Worm (Caenorhabditis elegans) whole organism, L2 larva: ENCODE results near the gene mxl-2.

Experiments
- F13H6.1 ChIP-seq: sonication (generic microtip); optimal IDR thresholded peaks from 2 replicates; lab custom pipeline; 2016; ENCODE audit warnings: missing genetic modification characterization, missing compliant biosample characterization
- Y55F3AM.14 ChIP-seq: fragments of 200-800 bp; sonication (Bioruptor generic); optimal IDR thresholded peaks from 2 replicates; lab custom pipeline; 2018; ENCODE audit warnings: mild to moderate bottlenecking, missing genetic modification characterization, missing compliant biosample characterization
- ZK546.5 ChIP-seq: sonication (generic microtip); optimal IDR thresholded peaks from 2 replicates; lab custom pipeline; 2017; ENCODE audit warnings: missing biosample characterization, missing genetic modification characterization
- alr-1 ChIP-seq: fragments of 150-350 bp; optimal IDR thresholded peaks from 2 replicates; lab custom pipeline; 2014; ENCODE audit warnings: missing biosample characterization, missing genetic modification characterization
- aly-2 ChIP-seq: fragments of 150-350 bp; optimal IDR thresholded peaks from 2 replicates; lab custom pipeline; 2014; ENCODE audit warnings: missing biosample characterization, missing genetic modification characterization
- ama-1 ChIP-seq: fragments of 150-350 bp; optimal IDR thresholded peaks from 2 replicates; lab custom pipeline; 2018; ENCODE audit warnings: inconsistent platforms
- blmp-1 ChIP-seq: sonication (generic microtip); optimal IDR thresholded peaks from 2 replicates; lab custom pipeline; 2017; ENCODE audit warnings: missing genetic modification characterization, mild to moderate bottlenecking, missing compliant biosample characterization, antibody characterized with exemption, moderate library complexity; ENCODE audit not compliant: insufficient read depth
- ceh-16 ChIP-seq: fragments of 150-350 bp; optimal IDR thresholded peaks from 2 replicates; lab custom pipeline; 2014; ENCODE audit warnings: missing biosample characterization, missing genetic modification characterization
- ceh-82 ChIP-seq: fragments of 150-350 bp; optimal IDR thresholded peaks from 2 replicates; lab custom pipeline; 2014; ENCODE audit warnings: missing biosample characterization, missing genetic modification characterization
- egl-27 ChIP-seq: sonication (generic microtip); optimal IDR thresholded peaks from 3 replicates; lab custom pipeline; 2017; ENCODE audit warnings: missing biosample characterization, missing genetic modification reagents, missing genetic modification characterization
- elt-1 ChIP-seq: fragments of 150-350 bp; optimal IDR thresholded peaks from 2 replicates; lab custom pipeline; 2014; ENCODE audit warnings: missing biosample characterization, missing genetic modification characterization
- elt-3 ChIP-seq: sonication (generic microtip); optimal IDR thresholded peaks from 2 replicates; lab custom pipeline; 2017; ENCODE audit warnings: missing biosample characterization, missing genetic modification characterization
- gmeb-1 ChIP-seq: fragments of 150-350 bp; optimal IDR thresholded peaks from 2 replicates; lab custom pipeline; 2014; ENCODE audit warnings: missing biosample characterization, missing genetic modification characterization
- lin-11 ChIP-seq: fragments of 150-350 bp; sonication (generic microtip); optimal IDR thresholded peaks from 2 replicates; lab custom pipeline; 2014; ENCODE audit warnings: missing biosample characterization, missing genetic modification characterization, inconsistent platforms, mixed read lengths
- lin-13 ChIP-seq: fragments of 150-350 bp; optimal IDR thresholded peaks from 2 replicates; lab custom pipeline; 2014; ENCODE audit warnings: missing biosample characterization, missing genetic modification reagents, missing genetic modification characterization
- lin-39 ChIP-seq: fragments of 150-350 bp; optimal IDR thresholded peaks from 2 replicates; lab custom pipeline; 2014; ENCODE audit warnings: missing biosample characterization, missing genetic modification reagents, missing genetic modification characterization
- lsy-2 ChIP-seq, 2 experiments: fragments of 150-350 bp in 1 of 2; sonication (generic microtip) in 1 of 2; optimal IDR thresholded peaks; 2 replicates each; lab custom pipeline; 2014 to 2017; ENCODE audit warnings: missing biosample characterization in 2 of 2, missing genetic modification characterization in 2 of 2
- mab-5 ChIP-seq: fragments of 150-350 bp; optimal IDR thresholded peaks from 2 replicates; lab custom pipeline; 2014; ENCODE audit warnings: missing biosample characterization, missing genetic modification characterization
- mbf-1 ChIP-seq: sonication (generic microtip); optimal IDR thresholded peaks from 2 replicates; lab custom pipeline; 2017; ENCODE audit warnings: missing biosample characterization, missing genetic modification characterization
- mdl-1 ChIP-seq, 2 experiments: fragments of 150-350 bp in 1 of 2; sonication (generic microtip) in 1 of 2; optimal IDR thresholded peaks; 2 replicates each; lab custom pipeline; 2017; ENCODE audit warnings: missing biosample characterization in 2 of 2, missing genetic modification characterization in 2 of 2
- nhr-10 ChIP-seq: sonication (generic microtip); optimal IDR thresholded peaks from 2 replicates; lab custom pipeline; 2017; ENCODE audit warnings: missing biosample characterization, missing genetic modification characterization
- nhr-11 ChIP-seq: fragments of 150-350 bp; optimal IDR thresholded peaks from 2 replicates; lab custom pipeline; 2014; ENCODE audit warnings: missing biosample characterization, missing genetic modification characterization
- nhr-12 ChIP-seq: fragments of 150-350 bp; optimal IDR thresholded peaks from 2 replicates; lab custom pipeline; 2014; ENCODE audit warnings: missing biosample characterization, missing genetic modification characterization
- nhr-129 ChIP-seq: fragments of 150-350 bp; optimal IDR thresholded peaks from 2 replicates; lab custom pipeline; 2014; ENCODE audit warnings: missing biosample characterization, missing genetic modification characterization
- nhr-237 ChIP-seq: fragments of 150-350 bp; optimal IDR thresholded peaks from 2 replicates; lab custom pipeline; 2014; ENCODE audit warnings: missing biosample characterization, missing genetic modification characterization
- nhr-77 ChIP-seq: fragments of 150-350 bp; optimal IDR thresholded peaks from 2 replicates; lab custom pipeline; 2014; ENCODE audit warnings: missing biosample characterization, missing genetic modification characterization
- sem-4 ChIP-seq: fragments of 150-350 bp; optimal IDR thresholded peaks from 2 replicates; lab custom pipeline; 2014; ENCODE audit warnings: missing biosample characterization, missing genetic modification reagents, missing genetic modification characterization
- skn-1 ChIP-seq: sonication (generic microtip); optimal IDR thresholded peaks from 2 replicates; lab custom pipeline; 2017; ENCODE audit warnings: missing biosample characterization, missing genetic modification characterization
- sma-9 ChIP-seq, 2 experiments: fragments of 150-350 bp in 1 of 2; sonication (generic microtip) in 1 of 2; optimal IDR thresholded peaks; 2 replicates each; lab custom pipeline; 2014 to 2016; ENCODE audit warnings: missing genetic modification characterization in 2 of 2, mild to moderate bottlenecking in 1 of 2, missing biosample characterization in 1 of 2, missing compliant biosample characterization in 1 of 2, missing genetic modification reagents in 1 of 2, moderate library complexity in 1 of 2
- snpc-4 ChIP-seq: fragments of 150-350 bp; optimal IDR thresholded peaks from 2 replicates; lab custom pipeline; 2014; ENCODE audit warnings: missing biosample characterization, missing genetic modification characterization
- unc-39 ChIP-seq: fragments of 150-350 bp; optimal IDR thresholded peaks from 2 replicates; lab custom pipeline; 2014; ENCODE audit warnings: missing biosample characterization, missing genetic modification characterization
- unc-55 ChIP-seq: fragments of 150-350 bp; sonication (generic microtip); optimal IDR thresholded peaks from 3 replicates; lab custom pipeline; 2014; ENCODE audit warnings: missing biosample characterization, missing genetic modification reagents, missing genetic modification characterization
- unc-62 ChIP-seq: fragments of 150-350 bp; optimal IDR thresholded peaks from 2 replicates; lab custom pipeline; 2014; ENCODE audit warnings: missing biosample characterization, missing genetic modification reagents, missing genetic modification characterization
- ztf-1 ChIP-seq: fragments of 200-800 bp; sonication (Bioruptor generic); conservative IDR thresholded peaks from 2 replicates; pipeline ENCODE4 v1.3.6; 2022; ENCODE audit warnings: missing genetic modification characterization, missing compliant biosample characterization
- ztf-11 ChIP-seq: sonication (generic microtip); optimal IDR thresholded peaks from 2 replicates; lab custom pipeline; 2017; ENCODE audit warnings: missing biosample characterization, missing genetic modification characterization
- ztf-4 ChIP-seq: fragments of 150-350 bp; optimal IDR thresholded peaks from 2 replicates; lab custom pipeline; 2014; ENCODE audit warnings: missing biosample characterization, missing genetic modification characterization

Gene mxl-2

ce11 chrIII:207023-207422 is 19.1 kb upstream of the mxl-2 start, which contains the start of gene W10C4.1:
TSS of gene W10C4.1 (minus strand) at chrIII:207123.
- TF ChIP-seq F13H6.1 (tag; lab: Kevin White, UChicago) (no peak), blmp-1 (tag; lab: Kevin White, UChicago) (no peak), unc-62 (GFP tag; lab: Kevin White, UChicago) (no peak), unc-55 (GFP tag; lab: Kevin White, UChicago) (peak; percentile 9)
- TF ChIP-seq, all 48 proteins: peak for 1

ce11 chrIII:203953-204352 is 16.0 kb upstream of the mxl-2 start:
- TF ChIP-seq alr-1 (tag; lab: Kevin White, UChicago) (no peak), ceh-82 (tag; lab: Kevin White, UChicago) (no peak), ceh-16 (no peak), nhr-12 (tag; lab: Kevin White, UChicago) (no peak), ztf-4 (tag; lab: Kevin White, UChicago) (no peak), lin-11 (no peak)

- TF ChIP-seq nhr-10 (tag; lab: Kevin White, UChicago) = no peak
- no peak for TF ChIP-seq nhr-11
- TF ChIP-seq mdl-1 (tag; optimal IDR thresholded peaks at IDR 0.05; lab: Kevin White, UChicago) = no peak
- no peak for TF ChIP-seq lin-11
- TF ChIP-seq blmp-1 (tag; lab: Kevin White, UChicago) = no peak
- TF ChIP-seq alr-1 (tag; lab: Kevin White, UChicago) = no peak
- TF ChIP-seq snpc-4 = no peak
- TF ChIP-seq ama-1 = no peak
- no peak for TF ChIP-seq sem-4 (tag; lab: Kevin White, UChicago)
- TF ChIP-seq mab-5 (tag; lab: Kevin White, UChicago) = no peak
- TF ChIP-seq unc-55 (GFP tag; lab: Kevin White, UChicago) = no peak
- no peak for TF ChIP-seq lin-39 (tag; lab: Kevin White, UChicago)
- no peak for TF ChIP-seq lin-13
- no peak for TF ChIP-seq Y55F3AM.14 (GFP tag; lab: Kevin White, UChicago)
- no peak for TF ChIP-seq elt-1 (tag; lab: Kevin White, UChicago)
- no peak for TF ChIP-seq egl-27
- TF ChIP-seq unc-62 (GFP tag; lab: Kevin White, UChicago) = no peak
- TF ChIP-seq F13H6.1 (tag; lab: Kevin White, UChicago) = no peak
- TF ChIP-seq ceh-16 = no peak
Measured at ce11 chrIII:194160-194559, 6.2 kb upstream of the mxl-2 start, which contains the start of gene F40G9.17. TSS of gene F40G9.17 (plus strand) at chrIII:194460.

ce11 chrIII:191803-192202 is 3.9 kb upstream of the mxl-2 start, which contains the start of gene sec-20:
TSS of gene sec-20 (plus strand) at chrIII:192103.
- TF ChIP-seq elt-3 (tag; lab: Kevin White, UChicago) (no peak), ztf-4 (tag; lab: Kevin White, UChicago) (no peak), nhr-12 (tag; lab: Kevin White, UChicago) (no peak), unc-39 (tag; lab: Kevin White, UChicago) (no peak), lsy-2 (tag; optimal IDR thresholded peaks at IDR 0.05; lab: Kevin White, UChicago) (no peak), mdl-1 (tag; optimal IDR thresholded peaks at IDR 0.05; lab: Kevin White, UChicago) (no peak), Y55F3AM.14 (GFP tag; lab: Kevin White, UChicago) (no peak), gmeb-1 (no peak), nhr-10 (tag; lab: Kevin White, UChicago) (no peak), mbf-1 (tag; lab: Kevin White, UChicago) (no peak)

- TF ChIP-seq nhr-10 (tag; lab: Kevin White, UChicago) = no peak
- TF ChIP-seq nhr-77 (tag; lab: Kevin White, UChicago) = no peak
- TF ChIP-seq egl-27 = no peak
- TF ChIP-seq gmeb-1 = no peak
- no peak for TF ChIP-seq nhr-129 (tag; lab: Kevin White, UChicago)
- no peak for TF ChIP-seq nhr-237 (tag; lab: Kevin White, UChicago)
- no peak for TF ChIP-seq skn-1 (tag; lab: Kevin White, UChicago)
- no peak for TF ChIP-seq mab-5 (tag; lab: Kevin White, UChicago)
- TF ChIP-seq ceh-16 = no peak
- no peak for TF ChIP-seq ZK546.5 (tag; lab: Kevin White, UChicago)
- no peak for TF ChIP-seq ceh-82 (tag; lab: Kevin White, UChicago)
- TF ChIP-seq sma-9 (GFP tag; optimal IDR thresholded peaks at IDR 0.05; lab: Kevin White, UChicago) = no peak
- TF ChIP-seq sma-9 (tag; optimal IDR thresholded peaks at IDR 0.05; lab: Kevin White, UChicago) = no peak
- no peak for TF ChIP-seq ztf-1 (GFP tag; lab: Robert Waterston, UW)
- no peak for TF ChIP-seq aly-2 (tag; lab: Kevin White, UChicago)
- no peak for TF ChIP-seq nhr-11
- TF ChIP-seq lin-13 = no peak
- no peak for TF ChIP-seq ztf-11 (tag; lab: Kevin White, UChicago)
Measured at ce11 chrIII:190686-191085, 2.8 kb upstream of the mxl-2 start, which contains the start of gene cox-17. TSS of gene cox-17 (plus strand) at chrIII:190986.
